Worm (Caenorhabditis elegans): ENCODE measurements around the gene gegf-1.

Gene gegf-1

ce11 chrIV:157809-158208 is at the start of gene gegf-1:
Gene gegf-1 (minus strand): TSS chrIV:157909.
- no peak for TF ChIP-seq T22C8.4 (GFP tag; IDR thresholded peaks at IDR 0.05)
- TF ChIP-seq cog-1 (tag; optimal IDR thresholded peaks at IDR 0.05) = no peak
- TF ChIP-seq ref-1 (GFP tag; conservative IDR thresholded peaks at IDR 0.05) = no peak
- TF ChIP-seq klf-2 (GFP tag; conservative IDR thresholded peaks at IDR 0.05) = no peak
- no peak for TF ChIP-seq ztf-29 (GFP tag; IDR thresholded peaks at IDR 0.05)
- TF ChIP-seq tab-1 (GFP tag; IDR thresholded peaks at IDR 0.05) = no peak
- TF ChIP-seq med-1 (GFP tag; optimal IDR thresholded peaks at IDR 0.05; ENCODE audit: insufficient read depth) = no peak
- no peak for TF ChIP-seq ztf-23 (GFP tag; IDR thresholded peaks at IDR 0.05)

- TF ChIP-seq ztf-23 (GFP tag; IDR thresholded peaks at IDR 0.05) (no peak), tab-1 (GFP tag; IDR thresholded peaks at IDR 0.05) (no peak), flt-1 (GFP tag; IDR thresholded peaks at IDR 0.05) (no peak), T22C8.4 (GFP tag; IDR thresholded peaks at IDR 0.05) (no peak), ref-1 (GFP tag; conservative IDR thresholded peaks at IDR 0.05) (no peak), med-1 (GFP tag; optimal IDR thresholded peaks at IDR 0.05; ENCODE audit: insufficient read depth) (no peak), cog-1 (tag; optimal IDR thresholded peaks at IDR 0.05) (no peak)
These were observed 47.3 kb upstream of the gegf-1 start, which contains the start of gene coa-1 for ce11 chrIV:204998-205397. Gene coa-1 (plus strand): TSS chrIV:205298.

- TF ChIP-seq tab-1 (GFP tag; IDR thresholded peaks at IDR 0.05) (no peak), flt-1 (GFP tag; IDR thresholded peaks at IDR 0.05) (no peak), ref-1 (GFP tag; conservative IDR thresholded peaks at IDR 0.05) (no peak), ztf-23 (GFP tag; IDR thresholded peaks at IDR 0.05) (no peak), ztf-29 (GFP tag; IDR thresholded peaks at IDR 0.05) (no peak), klf-2 (GFP tag; conservative IDR thresholded peaks at IDR 0.05) (no peak), cog-1 (tag; optimal IDR thresholded peaks at IDR 0.05) (no peak), med-1 (GFP tag; optimal IDR thresholded peaks at IDR 0.05; ENCODE audit: insufficient read depth) (no peak), T22C8.4 (GFP tag; IDR thresholded peaks at IDR 0.05) (no peak)
These were observed 45.4 kb upstream of the gegf-1 start, which contains the start of gene gfrp-1 for ce11 chrIV:202921-203652. Gene gfrp-1 (plus strand): TSS chrIV:203602.

DNA sequence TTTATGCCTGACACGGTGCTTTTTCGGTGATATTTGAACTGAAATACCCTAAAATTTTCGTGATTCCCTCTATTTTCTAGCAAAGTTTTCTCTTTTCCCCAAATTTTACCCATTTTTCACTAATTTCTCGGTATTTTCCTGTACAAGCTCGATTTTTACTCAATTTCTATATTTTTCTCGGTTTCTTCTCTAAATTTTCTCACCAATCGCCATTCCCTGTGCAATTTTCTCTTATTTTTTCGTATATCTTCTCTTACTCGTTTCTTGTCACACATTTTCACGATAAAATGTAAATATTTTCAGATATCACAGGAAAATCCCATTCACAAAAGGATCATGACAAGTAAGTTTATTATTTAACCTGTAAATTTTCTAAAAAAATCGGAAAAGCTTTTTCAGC is 36.7 kb upstream of the gegf-1 start, which contains the start of gene csn-3:
csn-3 (plus strand) TSS at position 301 of the 400 bp plus-strand sequence.
- no peak for TF ChIP-seq tab-1 (GFP tag; IDR thresholded peaks at IDR 0.05)
- TF ChIP-seq med-1 (GFP tag; optimal IDR thresholded peaks at IDR 0.05; ENCODE audit: insufficient read depth) = no peak
- TF ChIP-seq ztf-29 (GFP tag; IDR thresholded peaks at IDR 0.05) = no peak
- TF ChIP-seq T22C8.4 (GFP tag; IDR thresholded peaks at IDR 0.05) = no peak

- TF ChIP-seq cog-1 (tag; optimal IDR thresholded peaks at IDR 0.05) (peak; percentile 74), med-1 (GFP tag; optimal IDR thresholded peaks at IDR 0.05; ENCODE audit: insufficient read depth) (no peak), ztf-23 (GFP tag; IDR thresholded peaks at IDR 0.05) (peak; percentile 70; the same call in 1 of the 2 replicates), flt-1 (GFP tag; IDR thresholded peaks at IDR 0.05) (peak; percentile 84)
These were observed 34.3 kb upstream of the gegf-1 start, which contains the start of gene Y38C1AA.12 for ce11 chrIV:192046-192445. Gene Y38C1AA.12 (plus strand): TSS chrIV:192256.

DNA sequence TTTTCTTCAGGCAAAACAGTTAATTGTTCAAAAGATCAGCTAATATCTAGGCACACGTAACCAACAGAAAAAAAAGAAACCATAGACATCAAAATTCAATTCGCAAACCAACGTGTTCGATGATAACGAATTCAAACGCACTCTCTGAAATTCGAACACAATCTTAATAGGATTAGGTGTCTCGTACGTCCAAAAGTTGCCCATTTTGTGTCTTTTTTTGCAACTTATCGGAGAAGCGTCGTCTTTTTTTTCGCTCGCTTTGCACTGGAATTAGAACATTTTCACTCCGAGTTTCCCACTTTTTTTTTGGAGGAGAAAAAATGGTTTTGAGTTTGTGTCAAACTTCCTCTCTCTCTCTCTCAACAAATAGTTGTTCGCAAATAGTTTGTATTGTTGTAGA is 31.4 kb upstream of the gegf-1 start:
- no peak for TF ChIP-seq cog-1 (tag; optimal IDR thresholded peaks at IDR 0.05)
- TF ChIP-seq ref-1 (GFP tag; conservative IDR thresholded peaks at IDR 0.05) = no peak
- no peak for TF ChIP-seq tab-1 (GFP tag; IDR thresholded peaks at IDR 0.05)
- TF ChIP-seq klf-2 (GFP tag; conservative IDR thresholded peaks at IDR 0.05) = no peak
- no peak for TF ChIP-seq ztf-23 (GFP tag; IDR thresholded peaks at IDR 0.05)
- no peak for TF ChIP-seq flt-1 (GFP tag; IDR thresholded peaks at IDR 0.05)
- TF ChIP-seq ztf-29 (GFP tag; IDR thresholded peaks at IDR 0.05) = no peak
- no peak for TF ChIP-seq T22C8.4 (GFP tag; IDR thresholded peaks at IDR 0.05)
- no peak for TF ChIP-seq med-1 (GFP tag; optimal IDR thresholded peaks at IDR 0.05; ENCODE audit: insufficient read depth)

- TF ChIP-seq klf-2 (GFP tag; conservative IDR thresholded peaks at IDR 0.05) (no peak), cog-1 (tag; optimal IDR thresholded peaks at IDR 0.05) (no peak), T22C8.4 (GFP tag; IDR thresholded peaks at IDR 0.05) (no peak), ztf-29 (GFP tag; IDR thresholded peaks at IDR 0.05) (no peak), ref-1 (GFP tag; conservative IDR thresholded peaks at IDR 0.05) (no peak), med-1 (GFP tag; optimal IDR thresholded peaks at IDR 0.05; ENCODE audit: insufficient read depth) (no peak), tab-1 (GFP tag; IDR thresholded peaks at IDR 0.05) (no peak), ztf-23 (GFP tag; IDR thresholded peaks at IDR 0.05) (no peak), flt-1 (GFP tag; IDR thresholded peaks at IDR 0.05) (no peak)
These were observed 29.6 kb upstream of the gegf-1 start for ce11 chrIV:187336-187735.

- TF ChIP-seq ztf-29 (GFP tag; IDR thresholded peaks at IDR 0.05) (no peak), flt-1 (GFP tag; IDR thresholded peaks at IDR 0.05) (no peak), ref-1 (GFP tag; conservative IDR thresholded peaks at IDR 0.05) (no peak), cog-1 (tag; optimal IDR thresholded peaks at IDR 0.05) (no peak), med-1 (GFP tag; optimal IDR thresholded peaks at IDR 0.05; ENCODE audit: insufficient read depth) (no peak), tab-1 (GFP tag; IDR thresholded peaks at IDR 0.05) (no peak)
These were observed 28.4 kb upstream of the gegf-1 start for ce11 chrIV:186110-186509.

DNA sequence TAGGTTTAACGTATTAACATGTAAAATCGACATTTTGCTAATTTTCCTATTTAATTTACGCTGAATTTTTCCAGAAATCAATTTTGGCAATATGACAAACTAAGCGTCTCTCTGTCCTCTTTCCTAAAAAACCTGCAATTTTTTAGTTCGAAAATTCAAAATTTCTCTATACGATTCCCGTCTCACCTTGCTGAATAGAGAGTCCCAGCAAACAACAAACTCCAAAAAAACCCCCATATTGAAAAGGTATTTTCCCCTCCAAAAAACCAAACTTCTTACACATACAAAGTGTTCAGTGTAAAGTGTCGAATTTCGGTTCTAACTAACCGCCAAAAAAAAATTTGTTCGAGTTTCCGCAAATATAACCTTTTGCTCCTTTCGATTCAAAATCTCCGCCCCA is 26.5 kb upstream of the gegf-1 start, which contains the start of gene pnc-1:
pnc-1 (plus strand) TSS at position 301 of the 400 bp plus-strand sequence.
- no peak for TF ChIP-seq med-1 (GFP tag; optimal IDR thresholded peaks at IDR 0.05; ENCODE audit: insufficient read depth)
- no peak for TF ChIP-seq ref-1 (GFP tag; conservative IDR thresholded peaks at IDR 0.05)
- no peak for TF ChIP-seq tab-1 (GFP tag; IDR thresholded peaks at IDR 0.05)
- TF ChIP-seq ztf-23 (GFP tag; IDR thresholded peaks at IDR 0.05) = no peak
- no peak for TF ChIP-seq cog-1 (tag; optimal IDR thresholded peaks at IDR 0.05)
- TF ChIP-seq ztf-29 (GFP tag; IDR thresholded peaks at IDR 0.05) = no peak
- no peak for TF ChIP-seq T22C8.4 (GFP tag; IDR thresholded peaks at IDR 0.05)
- TF ChIP-seq flt-1 (GFP tag; IDR thresholded peaks at IDR 0.05) = no peak
- TF ChIP-seq klf-2 (GFP tag; conservative IDR thresholded peaks at IDR 0.05) = no peak

ce11 chrIV:183519-183918 is 25.8 kb upstream of the gegf-1 start:
- TF ChIP-seq tab-1 (GFP tag; IDR thresholded peaks at IDR 0.05) (no peak), ztf-23 (GFP tag; IDR thresholded peaks at IDR 0.05) (no peak), med-1 (GFP tag; optimal IDR thresholded peaks at IDR 0.05; ENCODE audit: insufficient read depth) (no peak), T22C8.4 (GFP tag; IDR thresholded peaks at IDR 0.05) (no peak), ztf-29 (GFP tag; IDR thresholded peaks at IDR 0.05) (no peak), klf-2 (GFP tag; conservative IDR thresholded peaks at IDR 0.05) (no peak), ref-1 (GFP tag; conservative IDR thresholded peaks at IDR 0.05) (no peak), cog-1 (tag; optimal IDR thresholded peaks at IDR 0.05) (no peak), flt-1 (GFP tag; IDR thresholded peaks at IDR 0.05) (no peak)

Measured in whole organism, midembryonic.